Worm (Caenorhabditis elegans) whole organism, L4/young adult: ENCODE data around the gene F13H8.8.

Source experiments
- W03F9.2 ChIP-seq: fragments of 150-350 bp; optimal IDR thresholded peaks from 2 replicates; lab custom pipeline; 2014; ENCODE audit warnings: missing biosample characterization, missing genetic modification characterization
- dao-5 ChIP-seq: sonication (generic microtip); optimal IDR thresholded peaks from 2 replicates; lab custom pipeline; 2016; ENCODE audit warnings: missing genotype, missing genetic modification characterization, moderate library complexity, missing compliant biosample characterization
- him-1 ChIP-seq: sonication (generic microtip); optimal IDR thresholded peaks from 2 replicates; lab custom pipeline; 2016; ENCODE audit warnings: missing genotype, missing genetic modification reagents, missing genetic modification characterization, missing compliant biosample characterization

The F13H8.8 gene

ce11 chrII:6267983-6268382, at the start of gene F13H8.8:
Gene F13H8.8 (minus strand): TSS chrII:6268083.
- no peak for TF ChIP-seq dao-5 (tag; lab: Kevin White, UChicago)
- no peak for TF ChIP-seq him-1 (tag; lab: Kevin White, UChicago)
- no peak for TF ChIP-seq W03F9.2 (tag; lab: Kevin White, UChicago)

- TF ChIP-seq W03F9.2 (tag; lab: Kevin White, UChicago) (no peak), him-1 (tag; lab: Kevin White, UChicago) (no peak), dao-5 (tag; lab: Kevin White, UChicago) (no peak)
These were observed 44.0 kb upstream of the F13H8.8 start for ce11 chrII:6311888-6312287.

- no peak for TF ChIP-seq him-1 (tag; lab: Kevin White, UChicago)
- no peak for TF ChIP-seq dao-5 (tag; lab: Kevin White, UChicago)
- no peak for TF ChIP-seq W03F9.2 (tag; lab: Kevin White, UChicago)
These were observed 43.6 kb upstream of the F13H8.8 start for ce11 chrII:6311459-6311858.

ce11 chrII:6309198-6309597, 41.3 kb upstream of the F13H8.8 start, which contains the start of gene glb-10:
Gene glb-10 (minus strand): TSS chrII:6309298.
- TF ChIP-seq him-1 (tag; lab: Kevin White, UChicago) (no peak), W03F9.2 (tag; lab: Kevin White, UChicago) (no peak), dao-5 (tag; lab: Kevin White, UChicago) (no peak)

- TF ChIP-seq dao-5 (tag; lab: Kevin White, UChicago) = no peak
- no peak for TF ChIP-seq him-1 (tag; lab: Kevin White, UChicago)
- TF ChIP-seq W03F9.2 (tag; lab: Kevin White, UChicago) = no peak
These were observed 38.2 kb upstream of the F13H8.8 start, which contains the start of gene C29F5.8 for ce11 chrII:6306125-6306524. Gene C29F5.8 (plus strand): TSS chrII:6306425.

- TF ChIP-seq dao-5 (tag; lab: Kevin White, UChicago) = no peak
- no peak for TF ChIP-seq W03F9.2 (tag; lab: Kevin White, UChicago)
- TF ChIP-seq him-1 (tag; lab: Kevin White, UChicago) = no peak
These were observed 35.4 kb upstream of the F13H8.8 start, which contains the start of gene C29F5.1 for ce11 chrII:6303209-6303740. Gene C29F5.1 (plus strand): TSS chrII:6303525.

- TF ChIP-seq W03F9.2 (tag; lab: Kevin White, UChicago) = no peak
- TF ChIP-seq him-1 (tag; lab: Kevin White, UChicago) = no peak
These were observed 26.4 kb upstream of the F13H8.8 start, which contains the start of gene mps-1 for ce11 chrII:6294261-6294660. Gene mps-1 (minus strand): TSS chrII:6294361.

- TF ChIP-seq dao-5 (tag; lab: Kevin White, UChicago) (no peak), him-1 (tag; lab: Kevin White, UChicago) (no peak), W03F9.2 (tag; lab: Kevin White, UChicago) (no peak)
These were observed 24.6 kb upstream of the F13H8.8 start, which contains the start of gene nyn-3 for ce11 chrII:6292527-6292926. Gene nyn-3 (minus strand): TSS chrII:6292627.

- TF ChIP-seq dao-5 (tag; lab: Kevin White, UChicago) (no peak), W03F9.2 (tag; lab: Kevin White, UChicago) (no peak), him-1 (tag; lab: Kevin White, UChicago) (no peak)
These were observed 22.2 kb upstream of the F13H8.8 start, which contains the start of gene upb-1 for ce11 chrII:6290047-6290582. Gene upb-1 (minus strand): TSS chrII:6290097.

ce11 chrII:6288104-6288503, 20.2 kb upstream of the F13H8.8 start:
- TF ChIP-seq dao-5 (tag; lab: Kevin White, UChicago) (no peak), him-1 (tag; lab: Kevin White, UChicago) (no peak)

- no peak for TF ChIP-seq him-1 (tag; lab: Kevin White, UChicago)
- no peak for TF ChIP-seq W03F9.2 (tag; lab: Kevin White, UChicago)
- TF ChIP-seq dao-5 (tag; lab: Kevin White, UChicago) = no peak
These were observed 19.0 kb upstream of the F13H8.8 start, which contains the start of gene F13H8.6 for ce11 chrII:6286865-6287264. Gene F13H8.6 (minus strand): TSS chrII:6286965.

- no peak for TF ChIP-seq W03F9.2 (tag; lab: Kevin White, UChicago)
- TF ChIP-seq him-1 (tag; lab: Kevin White, UChicago) = no peak
- TF ChIP-seq dao-5 (tag; lab: Kevin White, UChicago) = no peak
These were observed 15.2 kb upstream of the F13H8.8 start, which contains the start of gene F13H8.1 for ce11 chrII:6283074-6283473. Gene F13H8.1 (plus strand): TSS chrII:6283384.

- TF ChIP-seq him-1 (tag; lab: Kevin White, UChicago) = no peak
- no peak for TF ChIP-seq dao-5 (tag; lab: Kevin White, UChicago)
- TF ChIP-seq W03F9.2 (tag; lab: Kevin White, UChicago) = no peak
These were observed 14.0 kb upstream of the F13H8.8 start for ce11 chrII:6281903-6282302.

- TF ChIP-seq W03F9.2 (tag; lab: Kevin White, UChicago) (no peak), dao-5 (tag; lab: Kevin White, UChicago) (no peak), him-1 (tag; lab: Kevin White, UChicago) (no peak)
These were observed 13.1 kb upstream of the F13H8.8 start, which contains the start of gene scly-1 for ce11 chrII:6281002-6281401. Gene scly-1 (minus strand): TSS chrII:6281102.
